Fruit fly (Drosophila melanogaster): Measurements from ENCODE around the gene CG32797.

CG32797 gene

DNA sequence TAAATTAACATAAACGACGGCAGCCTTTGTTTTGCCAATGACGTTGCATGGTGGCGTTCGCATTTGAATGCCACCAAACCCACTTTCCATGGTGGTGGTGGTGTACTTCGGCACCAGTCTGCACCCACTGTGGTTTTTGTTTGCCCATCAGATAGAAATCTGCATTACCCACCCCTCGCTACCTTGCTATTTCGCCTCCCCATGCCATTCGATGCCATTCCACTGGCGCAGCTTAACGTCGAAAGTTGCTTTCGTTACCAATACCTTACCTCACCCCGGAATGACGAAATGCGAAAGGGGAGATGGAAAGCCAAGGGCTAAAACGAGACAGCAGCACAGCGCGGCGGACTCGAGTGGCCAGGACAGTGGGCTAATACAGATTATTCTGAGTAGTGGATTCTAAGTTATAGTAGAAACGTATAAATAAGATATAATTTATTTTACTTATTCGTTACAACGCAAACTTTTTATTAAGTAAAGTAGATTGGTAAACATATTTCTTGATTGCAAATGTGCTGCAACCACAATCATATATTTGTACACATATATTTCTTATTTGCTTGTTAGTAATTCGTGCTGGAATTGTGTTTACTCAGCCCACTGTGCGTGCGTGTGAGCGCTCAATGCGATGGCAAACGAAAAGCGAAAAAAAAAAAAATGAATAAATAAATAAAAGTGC lies 29.3 kb downstream of the CG32797 start:
- TF ChIP-seq CG7368 (GFP tag; optimal IDR thresholded peaks at IDR 0.05) = no peak
- TF ChIP-seq CG10631 (GFP tag; optimal IDR thresholded peaks at IDR 0.05) = peak; percentile 44
- TF ChIP-seq Gug (GFP tag; IDR thresholded peaks at IDR 0.05) = no peak
- peak; percentile 28 to 70 for TF ChIP-seq ss (GFP tag; optimal IDR thresholded peaks at IDR 0.05)
- TF ChIP-seq CG16779 (tag; optimal IDR thresholded peaks at IDR 0.05) = peak; percentile 13
- peak; percentile 34 for TF ChIP-seq CG31627 (GFP tag; optimal IDR thresholded peaks at IDR 0.05)
- peak; percentile 52 for TF ChIP-seq Hr4 (GFP tag; optimal IDR thresholded peaks at IDR 0.05)
- peak; percentile 21 for TF ChIP-seq dsx (GFP tag; optimal IDR thresholded peaks at IDR 0.05; ENCODE audit: poor library complexity, severe bottlenecking)
- TF ChIP-seq Eip75B (GFP tag; optimal IDR thresholded peaks at IDR 0.05) = peak; percentile 45
- TF ChIP-seq fkh (GFP tag; optimal IDR thresholded peaks at IDR 0.05) = no peak
- TF ChIP-seq Hr39 (GFP tag; optimal IDR thresholded peaks at IDR 0.05) = peak; percentile 29
- TF ChIP-seq acj6 (GFP tag; optimal IDR thresholded peaks at IDR 0.05) = peak; percentile 60
- TF ChIP-seq CG3032 (tag; optimal IDR thresholded peaks at IDR 0.05) = peak; percentile 50
- TF ChIP-seq eg (GFP tag; IDR thresholded peaks at IDR 0.05) = peak; percentile 14; the same call in 1 of the 3 replicates
- peak; percentile 3 for TF ChIP-seq dac (GFP tag; optimal IDR thresholded peaks at IDR 0.05)
- no peak for TF ChIP-seq fd85E (GFP tag; optimal IDR thresholded peaks at IDR 0.05)
- peak; percentile 35 for TF ChIP-seq net (GFP tag; optimal IDR thresholded peaks at IDR 0.05)
- TF ChIP-seq Hr38 (GFP tag; optimal IDR thresholded peaks at IDR 0.05) = no peak
- TF ChIP-seq CG6163 (GFP tag; IDR thresholded peaks at IDR 0.05) = 0 out of 3 replicates have a peak, but pooled peaks have one; percentile 25
- peak; percentile 43 for TF ChIP-seq CG34406 (GFP tag; optimal IDR thresholded peaks at IDR 0.05)
- peak; percentile 16 for TF ChIP-seq cyc (GFP tag; optimal IDR thresholded peaks at IDR 0.05)
- no peak for TF ChIP-seq CG6854 (GFP tag; optimal IDR thresholded peaks at IDR 0.05)
- peak; percentile 50 for TF ChIP-seq Smox (GFP tag; optimal IDR thresholded peaks at IDR 0.05)
- no peak for TF ChIP-seq CG8319 (GFP tag; optimal IDR thresholded peaks at IDR 0.05)
- no peak for TF ChIP-seq CG4318 (GFP tag; optimal IDR thresholded peaks at IDR 0.05)
- TF ChIP-seq CG6792 (GFP tag; optimal IDR thresholded peaks at IDR 0.05) = peak; percentile 59
- TF ChIP-seq Eip78C (GFP tag) = peak; percentile 82
- peak; percentile 22 for TF ChIP-seq CG11902 (GFP tag; optimal IDR thresholded peaks at IDR 0.05)
- TF ChIP-seq pdm3 (GFP tag; optimal IDR thresholded peaks at IDR 0.05) = peak; percentile 40
- peak; percentile 64 for TF ChIP-seq esn (GFP tag; optimal IDR thresholded peaks at IDR 0.05)
- TF ChIP-seq CG9139 (GFP tag; optimal IDR thresholded peaks at IDR 0.05) = no peak
- peak; percentile 38 for TF ChIP-seq Ets96B (tag; optimal IDR thresholded peaks at IDR 0.05)
- no peak for TF ChIP-seq CG11294 (GFP tag; IDR thresholded peaks at IDR 0.05)
- no peak for TF ChIP-seq Sox15 (GFP tag; optimal IDR thresholded peaks at IDR 0.05)
- peak; percentile 31 for TF ChIP-seq vri (GFP tag; optimal IDR thresholded peaks at IDR 0.05)
- TF ChIP-seq CG8119 (GFP tag; IDR thresholded peaks at IDR 0.05) = peak; percentile 66; the same call in 1 of the 3 replicates
- peak; percentile 29 for TF ChIP-seq Sox102F (GFP tag; optimal IDR thresholded peaks at IDR 0.05)
- TF ChIP-seq CG32006 (GFP tag; optimal IDR thresholded peaks at IDR 0.05) = peak; percentile 63
- peak; percentile 8 for TF ChIP-seq Lpt (GFP tag; optimal IDR thresholded peaks at IDR 0.05)
- TF ChIP-seq CG15336 (GFP tag; IDR thresholded peaks at IDR 0.05) = peak; percentile 50; the same call in 1 of the 2 replicates
- TF ChIP-seq OdsH (GFP tag; optimal IDR thresholded peaks at IDR 0.05) = peak; percentile 61
- peak; percentile 22 for TF ChIP-seq Ets21C (GFP tag; optimal IDR thresholded peaks at IDR 0.05)
- peak; percentile 79 for TF ChIP-seq svp (GFP tag)
- TF ChIP-seq salr (GFP tag; optimal IDR thresholded peaks at IDR 0.05) = peak in 1 of 2 experiments; percentile 15
- no peak for TF ChIP-seq Blimp-1 (GFP tag; optimal IDR thresholded peaks at IDR 0.05)
- peak; percentile 24 for TF ChIP-seq CG8632 (GFP tag; optimal IDR thresholded peaks at IDR 0.05)
- TF ChIP-seq Eip93F (GFP tag; optimal IDR thresholded peaks at IDR 0.05) = no peak
- peak; percentile 48 for TF ChIP-seq topi (GFP tag; optimal IDR thresholded peaks at IDR 0.05)
- peak; percentile 40 for TF ChIP-seq Sox14 (GFP tag; optimal IDR thresholded peaks at IDR 0.05)
- TF ChIP-seq CG1621 (tag; optimal IDR thresholded peaks at IDR 0.05) = peak; percentile 20
- peak; percentile 36 for TF ChIP-seq CG6808 (GFP tag; optimal IDR thresholded peaks at IDR 0.05)

Measured in whole organism, prepupa.